Fruit fly (Drosophila melanogaster): ENCODE data around the gene Pex10.

The Pex10 gene

dm6 chr3L:1569162-1569965, 11.3 kb downstream of the Pex10 start, which contains the start of gene Tmep:
Tmep (plus strand) TSS chr3L:1569181.
- TF ChIP-seq usp (GFP tag; optimal IDR thresholded peaks at IDR 0.05) (no peak), psq (optimal IDR thresholded peaks at IDR 0.05) (no peak), pan (optimal IDR thresholded peaks at IDR 0.05) (no peak), Dll (optimal IDR thresholded peaks at IDR 0.05) (no peak), CG8478 (optimal IDR thresholded peaks at IDR 0.05) (no peak), EcR (GFP tag; optimal IDR thresholded peaks at IDR 0.05) (no peak)

DNA sequence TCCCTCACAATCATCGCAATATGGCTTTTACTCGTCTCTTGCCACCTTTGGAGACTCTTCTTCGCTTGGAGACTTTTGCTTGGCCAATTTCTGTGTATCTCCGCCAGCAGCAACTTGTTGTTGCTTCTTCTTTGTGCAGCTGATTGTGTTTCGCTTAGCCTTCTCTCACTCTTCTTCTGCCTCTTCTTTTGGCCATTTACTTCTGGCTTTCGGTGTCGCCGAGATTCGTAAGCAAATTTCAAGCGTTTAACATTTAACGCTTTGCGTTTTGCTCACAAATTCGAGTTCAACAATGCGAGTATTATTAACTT, 11.9 kb downstream of the Pex10 start:
- TF ChIP-seq psq (optimal IDR thresholded peaks at IDR 0.05) (no peak), EcR (GFP tag; optimal IDR thresholded peaks at IDR 0.05) (no peak), usp (GFP tag; optimal IDR thresholded peaks at IDR 0.05) (no peak), Dll (optimal IDR thresholded peaks at IDR 0.05) (no peak), CG8478 (optimal IDR thresholded peaks at IDR 0.05) (no peak), pan (optimal IDR thresholded peaks at IDR 0.05) (no peak)

DNA sequence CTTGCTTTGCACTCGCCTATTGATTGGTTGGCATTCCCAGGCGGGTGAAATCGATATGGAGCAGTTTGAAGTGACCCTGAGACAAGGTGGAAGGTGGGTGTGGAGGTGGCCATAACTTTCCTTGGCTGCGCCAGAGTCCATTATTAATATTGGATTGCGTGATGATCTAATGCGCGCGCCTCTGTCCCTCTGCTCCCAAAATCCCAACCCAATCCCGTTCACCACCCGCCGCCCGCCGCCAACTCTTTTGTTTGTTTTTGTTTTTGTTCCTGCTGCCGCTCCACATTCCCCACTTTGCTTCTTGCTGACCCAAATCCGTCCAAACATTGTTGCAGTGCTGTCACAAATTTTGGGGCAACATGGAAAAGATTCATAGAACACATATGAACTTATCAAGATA, 13.0 kb downstream of the Pex10 start:
- TF ChIP-seq psq (optimal IDR thresholded peaks at IDR 0.05) (no peak), pan (optimal IDR thresholded peaks at IDR 0.05) (no peak), CG8478 (optimal IDR thresholded peaks at IDR 0.05) (no peak), EcR (GFP tag; optimal IDR thresholded peaks at IDR 0.05) (no peak), Dll (optimal IDR thresholded peaks at IDR 0.05) (no peak), usp (GFP tag; optimal IDR thresholded peaks at IDR 0.05) (no peak)

DNA sequence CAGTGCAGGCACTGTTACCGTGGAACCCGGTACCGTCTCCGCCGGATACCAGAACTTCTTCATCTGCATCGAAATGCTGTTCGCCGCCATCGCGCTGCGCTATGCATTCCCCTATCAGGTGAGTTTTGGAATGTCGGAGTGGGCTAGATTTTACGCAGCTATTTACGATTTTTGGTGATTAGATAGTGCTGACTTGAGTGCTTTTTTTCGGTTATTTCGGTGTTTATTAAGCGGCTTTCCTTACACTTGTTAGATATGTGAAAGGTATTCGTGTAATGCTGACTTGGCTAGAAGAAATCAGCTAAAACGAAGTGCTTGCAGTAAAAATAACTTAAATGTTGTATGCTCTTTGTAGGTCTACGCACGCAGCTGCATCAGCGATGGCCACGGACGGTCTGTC, 15.2 kb downstream of the Pex10 start:
- TF ChIP-seq usp (GFP tag; optimal IDR thresholded peaks at IDR 0.05) (no peak), psq (optimal IDR thresholded peaks at IDR 0.05) (no peak), pan (optimal IDR thresholded peaks at IDR 0.05) (no peak), EcR (GFP tag; optimal IDR thresholded peaks at IDR 0.05) (no peak), Dll (optimal IDR thresholded peaks at IDR 0.05) (no peak), CG8478 (optimal IDR thresholded peaks at IDR 0.05) (no peak)

DNA sequence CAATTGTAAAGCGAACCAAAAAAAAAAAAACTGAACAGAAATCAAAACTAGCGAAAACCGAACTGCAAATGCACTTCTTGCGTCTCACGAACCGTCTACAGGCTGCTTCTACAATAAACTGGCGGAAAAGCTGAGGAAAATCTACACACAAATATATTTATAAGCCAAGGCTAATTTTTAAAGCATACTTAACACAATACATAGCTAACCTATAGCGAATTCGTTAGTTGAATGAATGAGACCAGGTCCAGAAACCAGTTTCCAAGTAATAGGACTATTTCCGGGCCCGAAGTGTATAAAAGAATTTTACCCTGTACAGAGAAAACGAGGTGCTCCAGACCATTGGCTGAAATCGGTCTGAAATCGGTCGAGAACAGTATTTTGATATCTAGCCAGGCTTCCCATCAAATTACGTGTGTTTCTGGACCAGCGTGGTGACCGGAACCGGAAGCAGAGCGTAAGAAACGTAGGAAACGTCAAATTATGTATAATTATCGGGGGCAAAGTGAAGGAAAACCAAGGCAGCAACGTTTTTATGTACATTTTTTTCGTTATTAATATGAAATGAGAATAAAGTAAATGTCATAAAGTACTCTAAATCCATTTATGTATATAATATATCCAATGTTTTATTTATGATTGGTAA, 17.8 kb downstream of the Pex10 start:
- TF ChIP-seq EcR (GFP tag; optimal IDR thresholded peaks at IDR 0.05): no peak
- no peak for TF ChIP-seq Dll (optimal IDR thresholded peaks at IDR 0.05)
- no peak for TF ChIP-seq usp (GFP tag; optimal IDR thresholded peaks at IDR 0.05)

- TF ChIP-seq pan (optimal IDR thresholded peaks at IDR 0.05) (no peak), EcR (GFP tag; optimal IDR thresholded peaks at IDR 0.05) (no peak), CG8478 (optimal IDR thresholded peaks at IDR 0.05) (no peak), psq (optimal IDR thresholded peaks at IDR 0.05) (no peak), Dll (optimal IDR thresholded peaks at IDR 0.05) (no peak), usp (GFP tag; optimal IDR thresholded peaks at IDR 0.05) (no peak)
These were observed 18.6 kb downstream of the Pex10 start, which contains the start of gene CG13917 for dm6 chr3L:1576489-1577106. CG13917 (plus strand) TSS chr3L:1576699.

- TF ChIP-seq CG8478 (optimal IDR thresholded peaks at IDR 0.05): no peak
- no peak for TF ChIP-seq usp (GFP tag; optimal IDR thresholded peaks at IDR 0.05)
- TF ChIP-seq EcR (GFP tag; optimal IDR thresholded peaks at IDR 0.05): no peak
- no peak for TF ChIP-seq Dll (optimal IDR thresholded peaks at IDR 0.05)
- TF ChIP-seq pan (optimal IDR thresholded peaks at IDR 0.05): no peak
- TF ChIP-seq psq (optimal IDR thresholded peaks at IDR 0.05): no peak
These were observed 19.3 kb downstream of the Pex10 start for dm6 chr3L:1577338-1577737.

dm6 chr3L:1578391-1578948, 20.4 kb downstream of the Pex10 start:
- TF ChIP-seq EcR (GFP tag; optimal IDR thresholded peaks at IDR 0.05) (no peak), Dll (optimal IDR thresholded peaks at IDR 0.05) (no peak), CG8478 (optimal IDR thresholded peaks at IDR 0.05) (no peak), psq (optimal IDR thresholded peaks at IDR 0.05) (no peak), pan (optimal IDR thresholded peaks at IDR 0.05) (no peak), usp (GFP tag; optimal IDR thresholded peaks at IDR 0.05) (no peak)

- no peak for TF ChIP-seq pan (optimal IDR thresholded peaks at IDR 0.05)
- TF ChIP-seq Dll (optimal IDR thresholded peaks at IDR 0.05): no peak
- TF ChIP-seq EcR (GFP tag; optimal IDR thresholded peaks at IDR 0.05): no peak
- no peak for TF ChIP-seq usp (GFP tag; optimal IDR thresholded peaks at IDR 0.05)
These were observed 21.3 kb downstream of the Pex10 start for dm6 chr3L:1579169-1579853.

DNA sequence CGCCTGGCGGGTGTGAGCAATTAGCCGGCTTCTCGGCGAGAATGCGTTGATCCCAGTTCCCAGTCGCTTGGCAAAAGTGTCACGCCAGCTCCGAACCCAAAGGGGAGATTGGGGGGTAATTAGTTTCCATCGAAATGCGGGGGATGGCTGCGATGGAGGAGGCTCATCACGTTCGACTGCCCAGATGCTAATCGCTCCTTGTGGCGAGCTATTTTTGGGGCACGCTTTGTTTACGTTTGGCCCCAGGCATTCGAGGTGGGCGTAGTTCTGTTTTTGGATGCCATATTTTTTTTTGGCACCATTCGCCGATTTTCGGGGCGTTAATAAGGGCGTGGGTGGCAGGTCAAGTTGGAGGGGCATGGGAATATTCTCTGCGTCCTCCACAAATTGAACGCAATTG, 22.2 kb downstream of the Pex10 start:
- TF ChIP-seq pan (optimal IDR thresholded peaks at IDR 0.05) (no peak), CG8478 (optimal IDR thresholded peaks at IDR 0.05) (no peak), psq (optimal IDR thresholded peaks at IDR 0.05) (no peak), EcR (GFP tag; optimal IDR thresholded peaks at IDR 0.05) (no peak), Dll (optimal IDR thresholded peaks at IDR 0.05) (no peak), usp (GFP tag; optimal IDR thresholded peaks at IDR 0.05) (no peak)

dm6 chr3L:1580821-1581220, 22.8 kb downstream of the Pex10 start:
- TF ChIP-seq EcR (GFP tag; optimal IDR thresholded peaks at IDR 0.05) (no peak), psq (optimal IDR thresholded peaks at IDR 0.05) (no peak), Dll (optimal IDR thresholded peaks at IDR 0.05) (no peak), CG8478 (optimal IDR thresholded peaks at IDR 0.05) (no peak), pan (optimal IDR thresholded peaks at IDR 0.05) (no peak), usp (GFP tag; optimal IDR thresholded peaks at IDR 0.05) (no peak)

All from whole organism.